Fruit fly (Drosophila melanogaster): ENCODE data around the gene hid.

The hid gene

dm6 chr3L:18185542-18186312 is at the start of gene hid (continued):
- TF ChIP-seq slou (GFP tag; optimal IDR thresholded peaks at IDR 0.05) (peak; percentile 63), dmrt11E (tag; optimal IDR thresholded peaks at IDR 0.05) (peak; percentile 90), Doc2 (GFP tag; IDR thresholded peaks at IDR 0.05) (0 out of 2 replicates have a peak, but pooled peaks have one; percentile 40), nerfin-1 (tag; optimal IDR thresholded peaks at IDR 0.05) (peak; percentile 83), cwo (GFP tag; optimal IDR thresholded peaks at IDR 0.05) (peak; percentile 79), CG6765 (GFP tag; optimal IDR thresholded peaks at IDR 0.05) (peak; percentile 47), Rx (GFP tag; IDR thresholded peaks at IDR 0.05) (peak; percentile 57; the same call in 1 of the 2 replicates), CG10959 (GFP tag; IDR thresholded peaks at IDR 0.05) (peak; percentile 74), CG17829 (tag; optimal IDR thresholded peaks at IDR 0.05) (peak; percentile 88), CG10565 (GFP tag; optimal IDR thresholded peaks at IDR 0.05) (peak; percentile 63), ftz-f1 (GFP tag; optimal IDR thresholded peaks at IDR 0.05) (no peak), Adf1 (GFP tag; IDR thresholded peaks at IDR 0.05) (peak; percentile 65), Mad (GFP tag; optimal IDR thresholded peaks at IDR 0.05) (peak; percentile 84), Deaf1 (tag; optimal IDR thresholded peaks at IDR 0.05) (peak; percentile 63), Fer1 (GFP tag; optimal IDR thresholded peaks at IDR 0.05) (peak; percentile 69), D19A (tag; optimal IDR thresholded peaks at IDR 0.05) (peak; percentile 86), Poxn (GFP tag; IDR thresholded peaks at IDR 0.05) (no peak), CG16813 (GFP tag; IDR thresholded peaks at IDR 0.05; ENCODE audit: partially characterized antibody) (no peak), salm (tag; optimal IDR thresholded peaks at IDR 0.05) (peak; percentile 45), CG2712 (tag; optimal IDR thresholded peaks at IDR 0.05) (peak; percentile 92), ato (GFP tag; IDR thresholded peaks at IDR 0.05; ENCODE audit: partially characterized antibody) (no peak), Sry-β (GFP tag; optimal IDR thresholded peaks at IDR 0.05) (peak; percentile 48), CG1529 (GFP tag; optimal IDR thresholded peaks at IDR 0.05) (peak; percentile 84), lab (GFP tag; optimal IDR thresholded peaks at IDR 0.05) (peak; percentile 82), CG2116 (GFP tag; optimal IDR thresholded peaks at IDR 0.05) (peak; percentile 61), YL-1 (GFP tag; optimal IDR thresholded peaks at IDR 0.05) (peak; percentile 39), Pdp1 (GFP tag; optimal IDR thresholded peaks at IDR 0.05) (peak; percentile 81 to 87), emc (GFP tag; optimal IDR thresholded peaks at IDR 0.05) (peak; percentile 26), CG14860 (GFP tag; IDR thresholded peaks at IDR 0.05; ENCODE audit: partially characterized antibody) (no peak), CG11247 (GFP tag; IDR thresholded peaks at IDR 0.05) (peak; percentile 60), btn (GFP tag; optimal IDR thresholded peaks at IDR 0.05) (peak; percentile 89), Opbp (GFP tag; IDR thresholded peaks at IDR 0.05; ENCODE audit: partially characterized antibody) (no peak), CG10431 (GFP tag; optimal IDR thresholded peaks at IDR 0.05) (peak; percentile 62), Dll (GFP tag; IDR thresholded peaks at IDR 0.05; ENCODE audit: partially characterized antibody) (0 out of 4 replicates have a peak, but pooled peaks have one; percentile 34), CG13894 (tag; optimal IDR thresholded peaks at IDR 0.05) (no peak), fd102C (GFP tag; optimal IDR thresholded peaks at IDR 0.05) (peak; percentile 73), dpn (GFP tag; optimal IDR thresholded peaks at IDR 0.05) (peak; percentile 86 to 90), mirr (GFP tag; optimal IDR thresholded peaks at IDR 0.05) (peak; percentile 51), Hmr (GFP tag; optimal IDR thresholded peaks at IDR 0.05) (peak; percentile 71), CG16815 (GFP tag; optimal IDR thresholded peaks at IDR 0.05) (peak; percentile 87), mld (GFP tag; IDR thresholded peaks at IDR 0.05; ENCODE audit: partially characterized antibody) (no peak), aop (GFP tag; IDR thresholded peaks at IDR 0.05) (no peak), CG43689 (GFP tag; IDR thresholded peaks at IDR 0.05) (0 out of 2 replicates have a peak, but pooled peaks have one; percentile 34), kay (GFP tag; optimal IDR thresholded peaks at IDR 0.05) (peak; percentile 90), CG17361 (GFP tag; IDR thresholded peaks at IDR 0.05) (peak; percentile 93), CG9817 (tag; optimal IDR thresholded peaks at IDR 0.05) (peak; percentile 65), pho (GFP tag; optimal IDR thresholded peaks at IDR 0.05) (peak; percentile 83), Dek (tag; optimal IDR thresholded peaks at IDR 0.05) (peak; percentile 55)

All from whole organism, embryonic.